Worm (Caenorhabditis elegans) whole organism, L4 larva: ENCODE measurements around the gene nkb-2.

Experiments
- F44E2.7 ChIP-seq: fragments of 200-800 bp; sonication (Bioruptor generic); IDR thresholded peaks from 2 replicates; pipeline ENCODE4 v2.1.2; 2022; ENCODE audit warnings: missing genetic modification characterization, missing compliant biosample characterization
- ces-1 ChIP-seq: fragments of 150-350 bp; sonication (generic microtip); optimal IDR thresholded peaks from 4 replicates; lab custom pipeline; 2014; ENCODE audit warnings: missing biosample characterization, missing genetic modification reagents, missing genetic modification characterization
- daf-19 ChIP-seq: fragments of 200-800 bp; sonication (Bioruptor generic); conservative IDR thresholded peaks from 2 replicates; pipeline ENCODE4 v1.3.6; 2022; ENCODE audit warnings: missing genetic modification characterization, missing compliant biosample characterization
- fkh-10 ChIP-seq: fragments of 150-350 bp; optimal IDR thresholded peaks from 2 replicates; lab custom pipeline; 2014; ENCODE audit warnings: missing biosample characterization, missing genetic modification reagents, missing genetic modification characterization
- fos-1 ChIP-seq: fragments of 150-350 bp; optimal IDR thresholded peaks from 2 replicates; lab custom pipeline; 2014; ENCODE audit warnings: missing biosample characterization, missing genetic modification characterization
- lin-13 ChIP-seq: fragments of 150-350 bp; optimal IDR thresholded peaks from 2 replicates; lab custom pipeline; 2014; ENCODE audit warnings: missing biosample characterization, missing genetic modification reagents, missing genetic modification characterization
- madf-5 ChIP-seq, 2 experiments: fragments of 200-800 bp; sonication (Bioruptor generic); IDR thresholded peaks; 2 replicates each; pipeline ENCODE4 v1.3.6; 2022; ENCODE audit warnings: missing compliant biosample characterization in 2 of 2, missing genetic modification characterization in 2 of 2
- mxl-2 ChIP-seq: fragments of 200-800 bp; sonication (Bioruptor generic); conservative IDR thresholded peaks from 2 replicates; pipeline ENCODE4 v1.3.6; 2022; ENCODE audit warnings: missing genetic modification reagents, missing genetic modification characterization, missing compliant biosample characterization
- nhr-76 ChIP-seq: fragments of 150-350 bp; optimal IDR thresholded peaks from 2 replicates; lab custom pipeline; 2014; ENCODE audit warnings: missing biosample characterization, missing genetic modification characterization
- nhr-77 ChIP-seq: fragments of 150-350 bp; optimal IDR thresholded peaks from 2 replicates; lab custom pipeline; 2014; ENCODE audit warnings: missing biosample characterization, missing genetic modification characterization
- php-3 ChIP-seq: fragments of 200-800 bp; sonication (Bioruptor generic); IDR thresholded peaks from 2 replicates; pipeline ENCODE4 v1.3.6; 2022; ENCODE audit warnings: missing genetic modification reagents, missing genetic modification characterization, missing compliant biosample characterization
- zag-1 ChIP-seq: fragments of 150-350 bp; optimal IDR thresholded peaks from 2 replicates; lab custom pipeline; 2014; ENCODE audit warnings: missing biosample characterization, missing genetic modification characterization

ce11 chrIV:10558415-10558814 is 32.3 kb upstream of the nkb-2 start, which contains the start of gene zim-3:
- TF ChIP-seq nhr-77 (tag; lab: Kevin White, UChicago) = no peak
- TF ChIP-seq mxl-2 (GFP tag; lab: Robert Waterston, UW) = no peak
- no peak for TF ChIP-seq fos-1 (tag; lab: Kevin White, UChicago)
- no peak for TF ChIP-seq daf-19 (GFP tag; lab: Robert Waterston, UW)
- TF ChIP-seq php-3 (GFP tag; lab: Robert Waterston, UW) = no peak
- no peak for TF ChIP-seq madf-5 (GFP tag; IDR thresholded peaks at IDR 0.05; lab: Robert Waterston, UW)
- no peak for TF ChIP-seq nhr-76
- TF ChIP-seq F44E2.7 (GFP tag; lab: Robert Waterston, UW) = no peak
- TF ChIP-seq fkh-10 (GFP tag; lab: Kevin White, UChicago) = no peak
- TF ChIP-seq zag-1 (tag; lab: Kevin White, UChicago) = no peak
- no peak for TF ChIP-seq ces-1 (GFP tag; lab: Kevin White, UChicago)
- TF ChIP-seq lin-13 (GFP tag; lab: Kevin White, UChicago) = no peak
